Worm (Caenorhabditis elegans): Measurements from ENCODE around the gene H12C20.7.

The H12C20.7 gene

DNA sequence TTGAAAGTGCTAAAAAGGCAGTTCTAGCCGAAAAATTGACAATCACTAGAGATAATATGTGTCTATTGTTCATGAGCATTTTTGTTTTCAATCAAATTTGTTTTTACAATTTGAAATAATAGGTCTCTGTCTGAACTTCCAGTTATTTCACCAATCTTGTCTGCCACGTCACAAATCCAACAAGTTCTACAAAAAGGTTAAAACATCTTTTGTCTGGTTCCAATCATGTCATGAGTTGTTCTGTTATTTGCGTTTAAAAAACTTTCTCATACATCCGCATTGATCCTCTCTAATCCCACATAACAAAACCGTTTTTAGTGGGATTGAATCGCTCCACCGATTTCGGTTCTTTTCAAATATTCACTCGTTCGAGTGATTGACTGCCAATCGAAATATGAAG, 28.0 kb upstream of the H12C20.7 start, which contains the start of gene F35B12.9:
Gene F35B12.9, plus strand, starts transcription at position 372 of the 400 bp plus-strand sequence.
- no peak for TF ChIP-seq fkh-10 (GFP tag; optimal IDR thresholded peaks at IDR 0.05)
- TF ChIP-seq nhr-42 (GFP tag; IDR thresholded peaks at IDR 0.05), result no peak
- peak in 1 of 2 experiments; percentile 18 for TF ChIP-seq unc-62 (GFP tag; optimal IDR thresholded peaks at IDR 0.05 in 1 of 2)
- TF ChIP-seq unc-62 (tag; optimal IDR thresholded peaks at IDR 0.05), result no peak
- no peak for TF ChIP-seq mxl-2 (GFP tag; conservative IDR thresholded peaks at IDR 0.05)
- TF ChIP-seq spr-1 (tag; optimal IDR thresholded peaks at IDR 0.05), result no peak
- TF ChIP-seq skn-1 (tag; optimal IDR thresholded peaks at IDR 0.05), result no peak
- TF ChIP-seq snpc-1.2 (GFP tag; IDR thresholded peaks at IDR 0.05), result no peak
- TF ChIP-seq tag-97 (GFP tag; IDR thresholded peaks at IDR 0.05), result no peak
- TF ChIP-seq aha-1 (tag), result peak; percentile 94
- no peak for TF ChIP-seq snpc-4 (tag; optimal IDR thresholded peaks at IDR 0.05)
- no peak for TF ChIP-seq egl-43 (GFP tag; IDR thresholded peaks at IDR 0.05)
- no peak for TF ChIP-seq rbr-2 (tag; optimal IDR thresholded peaks at IDR 0.05)
- TF ChIP-seq R02D3.7 (tag; optimal IDR thresholded peaks at IDR 0.05), result no peak
- no peak for TF ChIP-seq hif-1 (tag; optimal IDR thresholded peaks at IDR 0.05)
- no peak for TF ChIP-seq dmd-6 (GFP tag; IDR thresholded peaks at IDR 0.05)

DNA sequence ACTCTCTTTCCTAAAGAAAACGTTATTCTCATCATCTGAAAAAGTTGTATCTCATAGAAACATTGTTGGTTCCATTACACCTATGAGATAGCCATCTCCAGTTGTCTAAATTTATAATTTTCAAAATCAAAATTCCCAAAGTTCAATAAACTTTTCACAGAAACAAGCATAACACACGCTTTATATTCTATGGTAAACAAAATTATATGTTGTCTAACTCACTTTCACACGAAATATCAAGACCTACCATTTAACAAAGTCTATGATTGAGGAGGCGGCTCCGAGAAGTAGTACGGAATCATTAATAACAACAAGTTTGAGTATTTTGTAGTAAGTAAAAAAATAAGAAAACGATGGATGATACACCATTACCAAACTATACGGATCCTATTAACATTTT, 26.0 kb upstream of the H12C20.7 start, which contains the start of gene srx-84:
Gene srx-84, plus strand, starts transcription at position 301 of the 400 bp plus-strand sequence.
- no peak for TF ChIP-seq ztf-7 (tag; optimal IDR thresholded peaks at IDR 0.05)
- TF ChIP-seq pqm-1 (tag; optimal IDR thresholded peaks at IDR 0.05), result no peak
- TF ChIP-seq attf-4 (tag; optimal IDR thresholded peaks at IDR 0.05), result no peak
- TF ChIP-seq spr-3 (GFP tag; optimal IDR thresholded peaks at IDR 0.05), result no peak
- TF ChIP-seq ceh-32 (tag; optimal IDR thresholded peaks at IDR 0.05; ENCODE audit: poor library complexity), result no peak
- TF ChIP-seq mdt-29 (GFP tag; IDR thresholded peaks at IDR 0.05), result no peak
- TF ChIP-seq lim-7 (GFP tag; IDR thresholded peaks at IDR 0.05), result no peak
- no peak for TF ChIP-seq dmd-8 (GFP tag; IDR thresholded peaks at IDR 0.05)
- no peak for TF ChIP-seq sdz-12 (GFP tag; optimal IDR thresholded peaks at IDR 0.05)
- TF ChIP-seq nhr-102 (tag; optimal IDR thresholded peaks at IDR 0.05), result no peak
- no peak for TF ChIP-seq ceh-28 (tag; optimal IDR thresholded peaks at IDR 0.05)
- TF ChIP-seq F37D6.2 (tag; optimal IDR thresholded peaks at IDR 0.05), result no peak
- TF ChIP-seq ama-1 (optimal IDR thresholded peaks at IDR 0.05), result no peak
- no peak for TF ChIP-seq nhr-48 (tag; optimal IDR thresholded peaks at IDR 0.05)
- TF ChIP-seq T26A8.4 (GFP tag; IDR thresholded peaks at IDR 0.05), result no peak
- TF ChIP-seq nhr-237 (tag; optimal IDR thresholded peaks at IDR 0.05), result no peak
- no peak for TF ChIP-seq fos-1 (tag; optimal IDR thresholded peaks at IDR 0.05)
- TF ChIP-seq madf-5 (GFP tag; IDR thresholded peaks at IDR 0.05), result no peak
- TF ChIP-seq ceh-20 (GFP tag; IDR thresholded peaks at IDR 0.05), result no peak
- no peak for TF ChIP-seq lir-3 (tag; optimal IDR thresholded peaks at IDR 0.05)

DNA sequence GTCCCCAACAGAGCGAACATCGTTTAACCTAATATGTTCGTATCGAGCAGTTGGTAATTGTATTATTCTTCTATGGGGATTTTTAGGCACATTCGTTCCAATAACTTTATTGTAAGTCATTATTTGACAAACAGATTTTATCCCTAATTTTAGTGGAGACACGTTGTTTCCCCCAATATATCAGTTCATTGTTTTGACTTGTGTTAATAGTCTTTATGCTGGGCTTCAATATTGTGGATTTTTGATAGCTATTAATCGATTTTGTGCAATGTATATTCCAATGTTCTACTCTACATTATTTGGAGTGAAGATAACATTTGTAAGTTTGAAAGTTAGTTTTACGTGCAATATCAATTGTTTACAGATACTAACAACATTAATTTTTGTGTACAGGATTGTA, 21.1 kb upstream of the H12C20.7 start:
- TF ChIP-seq nhr-111 (GFP tag; optimal IDR thresholded peaks at IDR 0.05), result no peak
- TF ChIP-seq aha-1 (tag), result no peak
- peak in 1 of 2 experiments; percentile 94 for TF ChIP-seq unc-62 (GFP tag; optimal IDR thresholded peaks at IDR 0.05 in 1 of 2)
- TF ChIP-seq unc-62 (tag; optimal IDR thresholded peaks at IDR 0.05), result no peak

DNA sequence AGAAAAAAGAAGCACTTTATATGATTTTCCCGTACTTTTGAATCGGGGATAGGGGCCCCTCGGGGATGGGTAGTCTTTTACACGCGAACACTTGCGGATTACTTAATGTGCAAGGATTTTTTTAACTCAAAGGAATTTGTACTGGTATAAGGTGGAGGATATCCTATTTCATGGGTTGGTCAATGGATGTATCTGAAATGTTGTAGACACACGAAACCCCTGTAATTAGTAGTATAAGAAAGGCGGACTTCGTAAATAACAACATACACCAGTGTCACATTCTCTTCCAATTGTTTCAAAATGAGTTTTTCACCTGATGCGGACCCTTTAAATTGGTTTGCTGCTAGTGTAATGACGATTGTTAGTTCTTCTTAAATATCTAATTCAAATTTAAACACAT, 20.6 kb upstream of the H12C20.7 start, which contains the start of gene srx-80:
Gene srx-80, plus strand, starts transcription at position 301 of the 400 bp plus-strand sequence.
- TF ChIP-seq T20F7.1 (GFP tag; optimal IDR thresholded peaks at IDR 0.05), result no peak
- no peak for TF ChIP-seq duxl-1 (tag; optimal IDR thresholded peaks at IDR 0.05; ENCODE audit: poor library complexity)
- TF ChIP-seq F37D6.2 (tag; optimal IDR thresholded peaks at IDR 0.05), result no peak
- no peak for TF ChIP-seq daf-16 (GFP tag; optimal IDR thresholded peaks at IDR 0.05)
- TF ChIP-seq daf-16 (tag; optimal IDR thresholded peaks at IDR 0.05), result no peak
- TF ChIP-seq skn-1 (tag; optimal IDR thresholded peaks at IDR 0.05), result no peak
- no peak for TF ChIP-seq lir-3 (tag; optimal IDR thresholded peaks at IDR 0.05)
- TF ChIP-seq ztf-11 (tag; optimal IDR thresholded peaks at IDR 0.05), result no peak
- TF ChIP-seq daf-19 (GFP tag; conservative IDR thresholded peaks at IDR 0.05), result no peak
- no peak for TF ChIP-seq ceh-82 (tag; optimal IDR thresholded peaks at IDR 0.05)

All from whole organism, L4 larva.